Worm (Caenorhabditis elegans) whole organism, L3 larva: ENCODE measurements around the gene Y5F2A.4.

Experiments
- R02D3.7 ChIP-seq: fragments of 150-350 bp; optimal IDR thresholded peaks from 2 replicates; lab custom pipeline; 2014; ENCODE audit warnings: missing biosample characterization, missing genetic modification characterization
- ama-1 ChIP-seq: fragments of 150-350 bp; optimal IDR thresholded peaks from 2 replicates; lab custom pipeline; 2018
- ceh-16 ChIP-seq: sonication (generic microtip); optimal IDR thresholded peaks from 2 replicates; lab custom pipeline; 2017; ENCODE audit warnings: missing biosample characterization, missing genetic modification characterization
- ceh-28 ChIP-seq: fragments of 150-350 bp; optimal IDR thresholded peaks from 2 replicates; lab custom pipeline; 2014; ENCODE audit warnings: missing biosample characterization, missing genetic modification reagents, missing genetic modification characterization
- ceh-82 ChIP-seq: fragments of 150-350 bp; optimal IDR thresholded peaks from 2 replicates; lab custom pipeline; 2014; ENCODE audit warnings: missing biosample characterization, missing genetic modification characterization
- daf-12 ChIP-seq: fragments of 150-350 bp; optimal IDR thresholded peaks from 2 replicates; lab custom pipeline; 2014; ENCODE audit warnings: missing biosample characterization, missing genetic modification reagents, missing genetic modification characterization
- egl-27 ChIP-seq: sonication (generic microtip); optimal IDR thresholded peaks from 4 replicates; lab custom pipeline; 2017; ENCODE audit warnings: missing biosample characterization, missing genetic modification reagents, missing genetic modification characterization
- elt-2 ChIP-seq: sonication (generic microtip); optimal IDR thresholded peaks from 2 replicates; lab custom pipeline; 2016; ENCODE audit warnings: missing genetic modification reagents, mild to moderate bottlenecking, missing genetic modification characterization, missing compliant biosample characterization
- elt-3 ChIP-seq, 3 experiments: fragments of 150-350 bp in 1 of 3; sonication (generic microtip) in 2 of 3; optimal IDR thresholded peaks; 2 replicates in 2 of 3; 4 replicates in 1 of 3; lab custom pipeline; 2014 to 2017; ENCODE audit warnings: missing biosample characterization in 3 of 3, missing genetic modification characterization in 3 of 3
- fkh-10 ChIP-seq: sonication (generic microtip); optimal IDR thresholded peaks from 2 replicates; lab custom pipeline; 2017; ENCODE audit warnings: missing biosample characterization, missing genetic modification reagents, missing genetic modification characterization
- fkh-2 ChIP-seq: fragments of 150-350 bp; optimal IDR thresholded peaks from 2 replicates; lab custom pipeline; 2014; ENCODE audit warnings: missing biosample characterization, missing genetic modification reagents, missing genetic modification characterization
- hmg-11 ChIP-seq: sonication (generic microtip); optimal IDR thresholded peaks from 2 replicates; lab custom pipeline; 2016; ENCODE audit warnings: missing genetic modification characterization, missing compliant biosample characterization
- nfya-1 ChIP-seq: sonication (generic microtip); optimal IDR thresholded peaks from 2 replicates; lab custom pipeline; 2017; ENCODE audit warnings: missing genetic modification characterization, mild to moderate bottlenecking, missing compliant biosample characterization, antibody characterized with exemption, moderate library complexity; ENCODE audit not compliant: insufficient read depth
- nhr-11 ChIP-seq: fragments of 150-350 bp; optimal IDR thresholded peaks from 2 replicates; lab custom pipeline; 2014; ENCODE audit warnings: missing biosample characterization, missing genetic modification characterization
- nhr-12 ChIP-seq: fragments of 150-350 bp; optimal IDR thresholded peaks from 2 replicates; lab custom pipeline; 2014; ENCODE audit warnings: missing biosample characterization, missing genetic modification characterization
- nhr-23 ChIP-seq: fragments of 150-350 bp; optimal IDR thresholded peaks from 2 replicates; lab custom pipeline; 2014; ENCODE audit warnings: missing biosample characterization, missing genetic modification reagents, missing genetic modification characterization
- nhr-237 ChIP-seq: fragments of 150-350 bp; optimal IDR thresholded peaks from 2 replicates; lab custom pipeline; 2014; ENCODE audit warnings: missing biosample characterization, missing genetic modification characterization
- nhr-25 ChIP-seq: sonication (generic microtip); optimal IDR thresholded peaks from 2 replicates; lab custom pipeline; 2017; ENCODE audit warnings: missing biosample characterization, missing genetic modification characterization
- nhr-28 ChIP-seq: fragments of 150-350 bp; optimal IDR thresholded peaks from 2 replicates; lab custom pipeline; 2014; ENCODE audit warnings: missing biosample characterization, missing genetic modification characterization
- nhr-43 ChIP-seq: sonication (generic microtip); optimal IDR thresholded peaks from 2 replicates; lab custom pipeline; 2016; ENCODE audit warnings: mild to moderate bottlenecking, missing genetic modification characterization, missing compliant biosample characterization; ENCODE audit not compliant: poor library complexity, severe bottlenecking
- nhr-67 ChIP-seq: fragments of 150-350 bp; optimal IDR thresholded peaks from 2 replicates; lab custom pipeline; 2014; ENCODE audit warnings: missing biosample characterization, missing genetic modification characterization
- nhr-76 ChIP-seq: fragments of 150-350 bp; sonication (generic microtip); optimal IDR thresholded peaks from 5 replicates; lab custom pipeline; 2014; ENCODE audit warnings: missing biosample characterization, missing genetic modification characterization
- nhr-77 ChIP-seq: fragments of 150-350 bp; optimal IDR thresholded peaks from 2 replicates; lab custom pipeline; 2014; ENCODE audit warnings: missing biosample characterization, missing genetic modification characterization
- pha-4 ChIP-seq: fragments of 150-350 bp; optimal IDR thresholded peaks from 2 replicates; lab custom pipeline; 2014; ENCODE audit warnings: missing biosample characterization, missing genetic modification reagents, missing genetic modification characterization
- pqm-1 ChIP-seq: fragments of 150-350 bp; optimal IDR thresholded peaks from 2 replicates; lab custom pipeline; 2017; ENCODE audit warnings: missing biosample characterization, missing genetic modification characterization, inconsistent platforms
- sea-2 ChIP-seq: fragments of 150-350 bp; sonication (generic microtip); optimal IDR thresholded peaks from 4 replicates; lab custom pipeline; 2014; ENCODE audit warnings: missing biosample characterization, missing genetic modification reagents, missing genetic modification characterization
- snpc-4 ChIP-seq: fragments of 150-350 bp; optimal IDR thresholded peaks from 2 replicates; lab custom pipeline; 2014; ENCODE audit warnings: missing biosample characterization, missing genetic modification characterization
- tbx-2 ChIP-seq: sonication (generic microtip); optimal IDR thresholded peaks from 2 replicates; lab custom pipeline; 2016; ENCODE audit warnings: mild to moderate bottlenecking, missing genetic modification characterization, missing compliant biosample characterization
- unc-62 ChIP-seq: fragments of 150-350 bp; sonication (generic microtip); optimal IDR thresholded peaks from 4 replicates; lab custom pipeline; 2014; ENCODE audit warnings: missing biosample characterization, missing genetic modification reagents, missing genetic modification characterization
- zag-1 ChIP-seq: fragments of 150-350 bp; optimal IDR thresholded peaks from 2 replicates; lab custom pipeline; 2014; ENCODE audit warnings: missing biosample characterization, missing genetic modification characterization

Y5F2A.4 gene

ce11 chrIV:11101383-11101782 is 23.0 kb upstream of the Y5F2A.4 start, which contains the start of gene srlf-18:
Gene srlf-18 (minus strand): TSS chrIV:11101483.
- no peak for TF ChIP-seq nhr-11 (tag; lab: Kevin White, UChicago)
- no peak for TF ChIP-seq nhr-67 (tag; lab: Kevin White, UChicago)
- TF ChIP-seq nhr-23 (tag; lab: Kevin White, UChicago), result no peak
- no peak for TF ChIP-seq ama-1 (lab: Kevin White, UChicago)
- TF ChIP-seq unc-62 (GFP tag; lab: Kevin White, UChicago), result no peak
- no peak for TF ChIP-seq nfya-1 (tag; lab: Kevin White, UChicago)
- TF ChIP-seq nhr-28 (tag; lab: Kevin White, UChicago), result no peak
- no peak for TF ChIP-seq ceh-16
- TF ChIP-seq sea-2 (GFP tag; lab: Kevin White, UChicago), result no peak
- no peak for TF ChIP-seq nhr-76 (tag; lab: Kevin White, UChicago)

ce11 chrIV:11100271-11100670 is 21.9 kb upstream of the Y5F2A.4 start, which contains the start of gene str-3:
Gene str-3 (minus strand): TSS chrIV:11100371.
- no peak for TF ChIP-seq hmg-11 (tag; lab: Kevin White, UChicago)

ce11 chrIV:11097795-11098194 is 19.4 kb upstream of the Y5F2A.4 start, which contains the start of gene M7.12:
Gene M7.12 (minus strand): TSS chrIV:11097982.
- peak; percentile 7 for TF ChIP-seq nfya-1 (tag; lab: Kevin White, UChicago)
- no peak for TF ChIP-seq pha-4
- TF ChIP-seq nhr-76 (tag; lab: Kevin White, UChicago), result peak; percentile 76
- TF ChIP-seq daf-12 (tag; lab: Kevin White, UChicago), result no peak
- peak; percentile 37 for TF ChIP-seq pqm-1

- peak; percentile 76 for TF ChIP-seq fkh-10 (GFP tag; lab: Kevin White, UChicago)
- no peak for TF ChIP-seq R02D3.7 (tag; lab: Kevin White, UChicago)
- TF ChIP-seq, all 47 proteins: peak for 1
Measured at ce11 chrIV:11094974-11095373, 16.6 kb upstream of the Y5F2A.4 start, which contains the start of gene M7.8. Gene M7.8 (minus strand): TSS chrIV:11095085.

ce11 chrIV:11094052-11094451 is 15.7 kb upstream of the Y5F2A.4 start:
- TF ChIP-seq zag-1 (tag; lab: Kevin White, UChicago) (no peak), snpc-4 (tag; lab: Kevin White, UChicago) (no peak), nfya-1 (tag; lab: Kevin White, UChicago) (no peak), tbx-2 (no peak), R02D3.7 (tag; lab: Kevin White, UChicago) (no peak), nhr-12 (no peak), nhr-237 (no peak), hmg-11 (tag; lab: Kevin White, UChicago) (no peak), egl-27 (tag; lab: Kevin White, UChicago) (no peak), nhr-25 (tag; lab: Kevin White, UChicago) (no peak), elt-2 (tag; lab: Kevin White, UChicago) (no peak), ama-1 (lab: Kevin White, UChicago) (no peak), unc-62 (GFP tag; lab: Kevin White, UChicago) (no peak), ceh-82 (tag; lab: Kevin White, UChicago) (no peak), fkh-2 (tag; lab: Kevin White, UChicago) (no peak), nhr-67 (tag; lab: Kevin White, UChicago) (no peak), pha-4 (no peak)

- TF ChIP-seq unc-62 (GFP tag; lab: Kevin White, UChicago) (peak; percentile 69), egl-27 (tag; lab: Kevin White, UChicago) (peak; percentile 1), ceh-28 (tag; lab: Kevin White, UChicago) (peak; percentile 19), nhr-77 (no peak), nhr-43 (peak; percentile 0), nhr-67 (tag; lab: Kevin White, UChicago) (no peak), nhr-23 (tag; lab: Kevin White, UChicago) (peak; percentile 88), elt-3 (tag; optimal IDR thresholded peaks at IDR 0.05; lab: Kevin White, UChicago) (peak in 1 of 3 experiments; percentile 57)
Measured at ce11 chrIV:11092502-11093080, 14.2 kb upstream of the Y5F2A.4 start, which contains the start of gene bcc-1. Gene bcc-1 (minus strand): TSS chrIV:11092552.
